Worm (Caenorhabditis elegans): Measurements from ENCODE around the gene msp-76.

DNA sequence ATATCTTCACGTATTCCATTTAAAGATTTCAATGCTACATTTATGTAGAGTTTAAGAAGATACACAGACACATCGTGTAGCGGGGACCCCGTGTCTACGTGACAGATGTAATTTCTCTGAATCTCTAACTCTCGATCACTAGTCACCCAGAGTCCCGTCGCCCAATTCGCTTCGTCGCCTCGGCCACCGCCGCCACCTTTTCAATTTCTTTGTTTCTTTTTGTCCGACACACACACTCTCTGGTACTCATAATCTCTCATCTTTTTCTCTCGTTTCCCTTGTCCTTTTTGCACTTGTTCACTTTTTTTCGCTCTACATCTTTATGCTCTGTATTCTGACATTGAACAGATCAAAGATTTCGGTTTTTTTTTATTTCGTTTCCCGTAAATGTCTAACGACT, 29.6 kb downstream of the msp-76 start:
- TF ChIP-seq nhr-11 (tag; optimal IDR thresholded peaks at IDR 0.05) = no peak
- no peak for TF ChIP-seq aly-2 (tag; optimal IDR thresholded peaks at IDR 0.05)
- peak; percentile 9 for TF ChIP-seq nhr-6 (tag; optimal IDR thresholded peaks at IDR 0.05)
- TF ChIP-seq nhr-23 (tag; optimal IDR thresholded peaks at IDR 0.05) = no peak
- TF ChIP-seq ceh-82 (tag; optimal IDR thresholded peaks at IDR 0.05) = no peak
- TF ChIP-seq unc-62 (GFP tag; optimal IDR thresholded peaks at IDR 0.05) = no peak
